Fruit fly (Drosophila melanogaster) whole organism, embryonic: Measurements from ENCODE around the gene CG33235.
A peak's percentile ranks its signal among the peaks of the same experiment; 100 is the strongest.

Source experiments
- Atf6 ChIP-seq: fragments of 200-800 bp; sonication (Bioruptor generic); IDR thresholded peaks from 2 replicates; pipeline ENCODE4 v1.3.6; 2022; ENCODE audit warnings: missing biosample characterization, missing genetic modification characterization
- BEAF-32 ChIP-seq: fragments of 200-800 bp; sonication (Bioruptor generic); optimal IDR thresholded peaks from 3 replicates; lab custom pipeline; 2017; ENCODE audit warnings: missing biosample characterization, missing genetic modification characterization, mild to moderate bottlenecking, moderate library complexity, missing genetic modification reagents
- C15 ChIP-seq: fragments of 200-800 bp; sonication (Bioruptor generic); IDR thresholded peaks from 3 replicates; pipeline ENCODE4 v1.3.6; 2022; ENCODE audit warnings: missing biosample characterization, missing genetic modification characterization
- CG10147 ChIP-seq: fragments of 200-800 bp; sonication (Bioruptor generic); optimal IDR thresholded peaks from 2 replicates; lab custom pipeline; 2019; ENCODE audit warnings: missing biosample characterization, mild to moderate bottlenecking, missing genetic modification characterization, moderate library complexity
- CG10543 ChIP-seq: fragments of 200-800 bp; sonication (Bioruptor generic); optimal IDR thresholded peaks from 3 replicates; lab custom pipeline; 2017; ENCODE audit warnings: missing biosample characterization, mild to moderate bottlenecking, missing genetic modification characterization, moderate library complexity
- CG11504 ChIP-seq: fragments of 200-800 bp; sonication (Bioruptor generic); optimal IDR thresholded peaks from 3 replicates; lab custom pipeline; 2019; ENCODE audit warnings: missing biosample characterization, mild to moderate bottlenecking, missing genetic modification characterization, moderate library complexity
- CG11695 ChIP-seq: fragments of 200-800 bp; sonication (Bioruptor generic); IDR thresholded peaks from 3 replicates; pipeline ENCODE4 v1.3.6; 2022; ENCODE audit warnings: missing biosample characterization, missing genetic modification characterization
- CG13287 ChIP-seq: fragments of 200-800 bp; sonication (Bioruptor generic); IDR thresholded peaks from 2 replicates; pipeline ENCODE4 v1.3.6; 2022; ENCODE audit warnings: missing biosample characterization, missing genetic modification characterization; ENCODE audit not compliant: partially characterized antibody
- CG13894 ChIP-seq: fragments of 200-800 bp; sonication (Bioruptor generic); optimal IDR thresholded peaks from 3 replicates; lab custom pipeline; 2018; ENCODE audit warnings: missing biosample characterization, mild to moderate bottlenecking, missing genetic modification characterization, moderate library complexity
- CG14050 ChIP-seq: fragments of 200-800 bp; sonication (Bioruptor generic); IDR thresholded peaks from 3 replicates; pipeline ENCODE4 v1.3.6; 2022; ENCODE audit warnings: missing biosample characterization, missing genetic modification characterization
- CG15011 ChIP-seq: fragments of 200-800 bp; sonication (Bioruptor generic); optimal IDR thresholded peaks from 3 replicates; lab custom pipeline; 2018; ENCODE audit warnings: missing biosample characterization, mild to moderate bottlenecking, missing genetic modification characterization
- CG1529 ChIP-seq: fragments of 200-800 bp; sonication (Bioruptor generic); optimal IDR thresholded peaks from 3 replicates; lab custom pipeline; 2018; ENCODE audit warnings: missing biosample characterization, missing genetic modification characterization
- CG17186 ChIP-seq: fragments of 200-800 bp; sonication (Bioruptor generic); optimal IDR thresholded peaks from 3 replicates; lab custom pipeline; 2017; ENCODE audit warnings: missing biosample characterization, missing genetic modification reagents, missing genetic modification characterization
- CG2678 ChIP-seq: fragments of 200-800 bp; sonication (Bioruptor generic); optimal IDR thresholded peaks from 3 replicates; lab custom pipeline; 2019; ENCODE audit warnings: missing biosample characterization, mild to moderate bottlenecking, missing genetic modification characterization, moderate library complexity
- CG32772 ChIP-seq: fragments of 200-800 bp; sonication (Bioruptor generic); IDR thresholded peaks from 2 replicates; pipeline ENCODE4 v1.3.6; 2022; ENCODE audit warnings: missing biosample characterization, missing genetic modification characterization
- CG3726 ChIP-seq: fragments of 200-800 bp; sonication (Bioruptor generic); IDR thresholded peaks from 3 replicates; pipeline ENCODE4, ENCODE4 v1.3.6; 2022; ENCODE audit warnings: missing biosample characterization, missing genetic modification characterization
- CG4707 ChIP-seq: fragments of 200-800 bp; sonication (Bioruptor generic); optimal IDR thresholded peaks from 2 replicates; lab custom pipeline; 2018; ENCODE audit warnings: missing biosample characterization, mild to moderate bottlenecking, missing genetic modification characterization, moderate library complexity
- CG4854 ChIP-seq: fragments of 200-800 bp; sonication (Bioruptor generic); optimal IDR thresholded peaks from 2 replicates; lab custom pipeline; 2016; ENCODE audit warnings: missing biosample characterization, missing genetic modification characterization, inconsistent platforms
- CG6765 ChIP-seq: fragments of 200-800 bp; sonication (Bioruptor generic); optimal IDR thresholded peaks from 3 replicates; lab custom pipeline; 2017; ENCODE audit warnings: missing biosample characterization, mild to moderate bottlenecking, missing genetic modification characterization
- CG8388 ChIP-seq: fragments of 200-800 bp; sonication (Bioruptor generic); optimal IDR thresholded peaks from 2 replicates; lab custom pipeline; 2019; ENCODE audit warnings: missing biosample characterization, mild to moderate bottlenecking, missing genetic modification characterization, moderate library complexity
- CG9215 ChIP-seq: fragments of 200-800 bp; sonication (Bioruptor generic); IDR thresholded peaks from 2 replicates; pipeline ENCODE4 v1.3.6; 2022; ENCODE audit warnings: missing biosample characterization, missing genetic modification characterization
- CTCF ChIP-seq: fragments of 200-800 bp; sonication (Bioruptor generic); optimal IDR thresholded peaks from 2 replicates; lab custom pipeline; 2017; ENCODE audit warnings: missing biosample characterization, mild to moderate bottlenecking, missing genetic modification characterization, moderate library complexity
- Dp ChIP-seq: fragments of 200-800 bp; sonication (Bioruptor generic); optimal IDR thresholded peaks from 2 replicates; lab custom pipeline; 2018; ENCODE audit warnings: missing biosample characterization, mild to moderate bottlenecking, missing genetic modification characterization, moderate library complexity
- Gsc ChIP-seq: fragments of 200-800 bp; sonication (Bioruptor generic); IDR thresholded peaks from 2 replicates; pipeline ENCODE4 v1.3.6; 2022; ENCODE audit warnings: missing biosample characterization, missing genetic modification characterization
- HLH4C ChIP-seq: fragments of 200-800 bp; sonication (Bioruptor generic); IDR thresholded peaks from 3 replicates; pipeline ENCODE4 v1.3.6; 2022; ENCODE audit warnings: missing biosample characterization, missing genetic modification characterization; ENCODE audit not compliant: partially characterized antibody
- Hr3 ChIP-seq: fragments of 200-800 bp; sonication (Bioruptor generic); optimal IDR thresholded peaks from 3 replicates; lab custom pipeline; 2016; ENCODE audit warnings: missing biosample characterization, missing genetic modification characterization
- MESR4 ChIP-seq: fragments of 200-800 bp; sonication (Bioruptor generic); optimal IDR thresholded peaks from 2 replicates; lab custom pipeline; 2018; ENCODE audit warnings: missing biosample characterization, mild to moderate bottlenecking, missing genetic modification characterization, moderate library complexity
- Trl ChIP-seq, 3 experiments: fragments of >200 bp in 2 of 3; fragments of 200-800 bp in 1 of 3; sonication (Bioruptor generic) in 1 of 3; optimal IDR thresholded peaks; 2 replicates in 1 of 3; 3 replicates in 2 of 3; lab custom pipeline; 2016 to 2017; ENCODE audit warnings: missing biosample characterization in 1 of 3, missing genetic modification characterization in 1 of 3
- abd-A ChIP-seq: fragments of 200-800 bp; sonication (Bioruptor generic); optimal IDR thresholded peaks from 3 replicates; lab custom pipeline; 2019; ENCODE audit warnings: missing biosample characterization, mild to moderate bottlenecking, missing genetic modification characterization, moderate library complexity
- al ChIP-seq: fragments of 200-800 bp; sonication (Bioruptor generic); IDR thresholded peaks from 2 replicates; pipeline ENCODE4 v1.3.6; 2022; ENCODE audit warnings: missing biosample characterization, missing genetic modification characterization
- crp ChIP-seq, 2 experiments: fragments of 200-800 bp; sonication (Bioruptor generic); optimal IDR thresholded peaks; 2 replicates in 1 of 2; 3 replicates in 1 of 2; lab custom pipeline; 2017; ENCODE audit warnings: missing biosample characterization in 2 of 2, missing genetic modification characterization in 2 of 2, mild to moderate bottlenecking in 1 of 2, moderate library complexity in 1 of 2
- dpn ChIP-seq, 2 experiments: fragments of 200-800 bp; sonication (Bioruptor generic); optimal IDR thresholded peaks; 3 replicates each; lab custom pipeline; 2016; ENCODE audit warnings: missing biosample characterization in 2 of 2, missing genetic modification characterization in 2 of 2
- fd3F ChIP-seq: fragments of 200-800 bp; sonication (Bioruptor generic); optimal IDR thresholded peaks from 2 replicates; lab custom pipeline; 2018; ENCODE audit warnings: missing biosample characterization, mild to moderate bottlenecking, missing genetic modification characterization, moderate library complexity
- gro ChIP-seq: fragments of 200-800 bp; sonication (Bioruptor generic); optimal IDR thresholded peaks from 2 replicates; lab custom pipeline; 2016; ENCODE audit warnings: missing biosample characterization, missing genetic modification characterization
- pnt ChIP-seq: fragments of 200-800 bp; sonication (Bioruptor generic); optimal IDR thresholded peaks from 3 replicates; lab custom pipeline; 2016; ENCODE audit warnings: missing biosample characterization, missing genetic modification characterization
- run ChIP-seq: fragments of 200-800 bp; sonication (Bioruptor generic); optimal IDR thresholded peaks from 3 replicates; lab custom pipeline; 2018; ENCODE audit warnings: missing biosample characterization, mild to moderate bottlenecking, missing genetic modification characterization
- slbo ChIP-seq: fragments of 200-800 bp; sonication (Bioruptor generic); IDR thresholded peaks from 2 replicates; pipeline ENCODE4 v1.3.6; 2022; ENCODE audit warnings: missing biosample characterization, missing genetic modification characterization
- tap ChIP-seq: fragments of 200-800 bp; optimal IDR thresholded peaks from 3 replicates; lab custom pipeline; 2019; ENCODE audit warnings: missing biosample characterization, mild to moderate bottlenecking, missing genetic modification characterization, moderate library complexity
- toy ChIP-seq: fragments of 200-800 bp; sonication (Bioruptor generic); IDR thresholded peaks from 2 replicates; pipeline ENCODE4 v1.3.6; 2022; ENCODE audit warnings: missing biosample characterization, missing genetic modification characterization
- tx ChIP-seq: fragments of 200-800 bp; sonication (Bioruptor generic); optimal IDR thresholded peaks from 2 replicates; lab custom pipeline; 2016; ENCODE audit warnings: missing biosample characterization, missing genetic modification characterization
- wor ChIP-seq: fragments of 200-800 bp; sonication (Bioruptor generic); IDR thresholded peaks from 2 replicates; pipeline ENCODE4 v1.3.6; 2022; ENCODE audit warnings: missing biosample characterization, missing genetic modification characterization
- zen ChIP-seq: fragments of 200-800 bp; sonication (Bioruptor generic); optimal IDR thresholded peaks from 3 replicates; lab custom pipeline; 2018; ENCODE audit warnings: missing biosample characterization, mild to moderate bottlenecking, missing genetic modification characterization, moderate library complexity

Gene CG33235

DNA sequence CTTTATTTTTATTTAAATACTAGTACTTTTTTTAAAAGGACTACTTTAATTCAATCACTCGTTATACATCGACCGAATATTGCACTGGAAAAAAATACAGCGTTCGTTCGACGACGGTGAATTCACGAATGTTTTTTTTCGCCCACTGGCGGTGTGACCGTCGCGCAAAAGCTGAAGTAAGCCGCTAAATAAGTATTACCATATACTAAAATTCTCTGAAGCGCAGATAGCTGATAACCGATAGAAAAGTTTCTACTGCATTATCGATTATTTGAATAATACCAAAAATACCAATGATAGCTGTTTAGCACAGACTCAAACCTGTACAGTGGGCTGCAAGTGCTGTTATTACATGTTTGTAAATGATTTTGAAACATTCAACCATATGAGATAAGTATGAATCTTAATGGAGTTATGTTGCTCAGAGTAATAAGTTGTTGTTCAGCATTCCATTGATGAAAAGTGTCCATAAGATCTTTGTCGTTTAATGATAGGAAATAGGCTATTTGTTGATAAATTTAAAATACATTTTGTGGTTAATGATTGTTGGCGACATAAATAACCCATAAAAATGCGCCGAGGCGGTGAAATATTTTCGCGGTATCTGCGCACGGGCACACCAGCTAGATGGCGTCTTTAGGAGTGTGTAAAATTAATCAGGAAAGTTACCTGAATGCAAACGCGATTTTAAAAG, 37.0 kb downstream of the CG33235 start, which contains the start of the genes Evi5 and HP5 (continued):
- TF ChIP-seq gro (peak; percentile 67), CG17186 (GFP tag; lab: Kevin White, UChicago) (peak; percentile 43), C15 (GFP tag; lab: Robert Waterston, UW) (no peak), CG14050 (GFP tag; lab: Robert Waterston, UW) (peak; percentile 20; the same call in 1 of the 3 replicates), BEAF-32 (peak; percentile 72), CG6765 (GFP tag; lab: Kevin White, UChicago) (no peak), crp (GFP tag; optimal IDR thresholded peaks at IDR 0.05; lab: Kevin White, UChicago) (no peak), CG13287 (GFP tag; lab: Robert Waterston, UW) (peak; percentile 57; the same call in 1 of the 2 replicates), tap (tag; lab: Kevin White, UChicago) (no peak), fd3F (GFP tag; lab: Kevin White, UChicago) (no peak), tx (GFP tag; lab: Kevin White, UChicago) (no peak), CG4707 (peak; percentile 61), dpn (GFP tag; optimal IDR thresholded peaks at IDR 0.05; lab: Kevin White, UChicago) (peak; percentile 46 to 75), al (GFP tag; lab: Robert Waterston, UW) (peak; percentile 57), CG13894 (tag; lab: Kevin White, UChicago) (peak; percentile 27), run (tag; lab: Kevin White, UChicago) (no peak), Hr3 (GFP tag; lab: Kevin White, UChicago) (peak; percentile 26), CG3726 (GFP tag; lab: Robert Waterston, UW) (no peak), Trl (optimal IDR thresholded peaks at IDR 0.05; lab: Kevin White, UChicago) (no peak), Trl (GFP tag; optimal IDR thresholded peaks at IDR 0.05; lab: Kevin White, UChicago) (peak; percentile 67), CG1529 (GFP tag; lab: Kevin White, UChicago) (no peak), wor (GFP tag; lab: Robert Waterston, UW) (no peak; the same call in 1 of the 2 replicates), MESR4 (GFP tag; lab: Kevin White, UChicago) (peak; percentile 63), Atf6 (GFP tag; lab: Robert Waterston, UW) (peak; percentile 49; the same call in 1 of the 2 replicates), CG11504 (tag; lab: Kevin White, UChicago) (peak; percentile 63), CG15011 (GFP tag; lab: Kevin White, UChicago) (no peak), CG2678 (peak; percentile 61), abd-A (tag; lab: Kevin White, UChicago) (peak; percentile 18), Gsc (GFP tag; lab: Robert Waterston, UW) (peak; percentile 24; the same call in 1 of the 2 replicates), HLH4C (0 out of 3 replicates have a peak, but pooled peaks have one; percentile 22), pnt (peak; percentile 31), CG4854 (GFP tag; lab: Kevin White, UChicago) (no peak), CG11695 (GFP tag; lab: Robert Waterston, UW) (0 out of 3 replicates have a peak, but pooled peaks have one; percentile 21), CTCF (GFP tag; lab: Kevin White, UChicago) (peak; percentile 90), CG10543 (GFP tag; lab: Kevin White, UChicago) (peak; percentile 29), CG8388 (GFP tag; lab: Kevin White, UChicago) (no peak), Dp (peak; percentile 41), CG32772 (GFP tag; lab: Robert Waterston, UW) (peak; percentile 72), CG10147 (GFP tag; lab: Kevin White, UChicago) (no peak), slbo (GFP tag; lab: Robert Waterston, UW) (peak; percentile 85), zen (tag; lab: Kevin White, UChicago) (no peak), toy (GFP tag; lab: Robert Waterston, UW) (no peak; the same call in 1 of the 2 replicates), CG9215 (peak; percentile 77)
